Worm (Caenorhabditis elegans): Measurements from ENCODE around the gene alh-9.

ce11 chrIII:5826895-5827437 is 28.9 kb upstream of the alh-9 start:
- TF ChIP-seq ama-1 (optimal IDR thresholded peaks at IDR 0.05) (no peak), scrt-1 (GFP tag; IDR thresholded peaks at IDR 0.05) (no peak), flt-1 (GFP tag; IDR thresholded peaks at IDR 0.05) (no peak), aly-1 (tag; optimal IDR thresholded peaks at IDR 0.05) (no peak), tbx-11 (GFP tag; IDR thresholded peaks at IDR 0.05) (no peak), pes-1 (GFP tag; IDR thresholded peaks at IDR 0.05) (no peak), ceh-13 (GFP tag; optimal IDR thresholded peaks at IDR 0.05) (no peak)

Data from whole organism, early embryonic.